Worm (Caenorhabditis elegans) whole organism, midembryonic: ENCODE measurements around the gene srbc-55.

ENCODE experiments used
- T22C8.4 ChIP-seq: fragments of 200-800 bp; sonication (Bioruptor generic); IDR thresholded peaks from 2 replicates; pipeline ENCODE4 v1.3.6; 2022; ENCODE audit warnings: missing genetic modification characterization, missing compliant biosample characterization
- cog-1 ChIP-seq: sonication (generic microtip); optimal IDR thresholded peaks from 2 replicates; lab custom pipeline; 2016; ENCODE audit warnings: missing genetic modification characterization, missing compliant biosample characterization
- flt-1 ChIP-seq: fragments of 200-800 bp; sonication (Bioruptor generic); IDR thresholded peaks from 2 replicates; pipeline ENCODE4 v1.3.6; 2022; ENCODE audit warnings: missing genetic modification characterization, missing compliant biosample characterization
- klf-2 ChIP-seq: fragments of 200-800 bp; sonication (Bioruptor generic); conservative IDR thresholded peaks from 2 replicates; pipeline ENCODE4 v1.3.6; 2022; ENCODE audit warnings: missing genetic modification reagents, missing genetic modification characterization, missing compliant biosample characterization
- med-1 ChIP-seq: sonication (generic microtip); optimal IDR thresholded peaks from 2 replicates; lab custom pipeline; 2017; ENCODE audit warnings: missing genetic modification characterization, mild to moderate bottlenecking, missing compliant biosample characterization, antibody characterized with exemption, missing genetic modification reagents; ENCODE audit not compliant: insufficient read depth
- ref-1 ChIP-seq: fragments of 200-800 bp; sonication (Bioruptor generic); conservative IDR thresholded peaks from 2 replicates; pipeline ENCODE4 v1.3.6; 2022; ENCODE audit warnings: missing genetic modification reagents, missing genetic modification characterization, missing compliant biosample characterization
- tab-1 ChIP-seq: fragments of 200-800 bp; sonication (Bioruptor generic); IDR thresholded peaks from 2 replicates; pipeline ENCODE4 v1.3.6; 2022; ENCODE audit warnings: missing genetic modification characterization, missing compliant biosample characterization
- ztf-23 ChIP-seq: fragments of 200-800 bp; sonication (Bioruptor generic); IDR thresholded peaks from 2 replicates; pipeline ENCODE4 v1.3.6; 2022; ENCODE audit warnings: missing genetic modification reagents, missing genetic modification characterization, missing compliant biosample characterization
- ztf-29 ChIP-seq: fragments of 200-800 bp; sonication (Bioruptor generic); IDR thresholded peaks from 2 replicates; pipeline ENCODE4 v1.3.6; 2022; ENCODE audit warnings: missing genetic modification reagents, missing genetic modification characterization, missing compliant biosample characterization

DNA sequence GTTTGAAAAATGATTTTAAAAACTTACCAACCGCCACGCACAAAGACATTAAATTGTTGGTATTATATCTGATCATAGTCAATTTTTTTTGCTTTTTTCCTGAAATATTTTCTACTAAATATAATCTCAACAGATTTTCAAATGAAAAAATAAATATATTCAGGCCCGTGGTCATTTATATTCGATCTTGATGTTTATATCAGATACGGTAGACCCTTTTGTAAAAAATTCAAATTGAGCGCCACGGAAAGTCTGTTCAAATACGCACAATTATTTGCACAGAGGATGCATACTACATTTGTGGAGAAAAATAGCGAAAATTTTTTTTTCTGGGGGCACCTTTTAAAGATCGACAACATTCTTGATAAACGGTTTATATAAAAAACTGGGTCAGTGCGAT is 37.4 kb downstream of the srbc-55 start, which contains the start of gene T26E4.4:
- TF ChIP-seq cog-1 (no peak), med-1 (GFP tag; lab: Kevin White, UChicago) (no peak), tab-1 (GFP tag; lab: Robert Waterston, UW) (no peak), ref-1 (GFP tag; lab: Robert Waterston, UW) (no peak), klf-2 (GFP tag; lab: Robert Waterston, UW) (no peak), ztf-23 (GFP tag; lab: Robert Waterston, UW) (no peak), ztf-29 (GFP tag; lab: Robert Waterston, UW) (no peak), T22C8.4 (GFP tag; lab: Robert Waterston, UW) (no peak), flt-1 (GFP tag; lab: Robert Waterston, UW) (no peak)
